Worm (Caenorhabditis elegans) whole organism, midembryonic: ENCODE results near the gene nhr-6.

Experiments
- T22C8.4 ChIP-seq: fragments of 200-800 bp; sonication (Bioruptor generic); IDR thresholded peaks from 2 replicates; pipeline ENCODE4 v1.3.6; 2022; ENCODE audit warnings: missing genetic modification characterization, missing compliant biosample characterization
- flt-1 ChIP-seq: fragments of 200-800 bp; sonication (Bioruptor generic); IDR thresholded peaks from 2 replicates; pipeline ENCODE4 v1.3.6; 2022; ENCODE audit warnings: missing genetic modification characterization, missing compliant biosample characterization
- ztf-23 ChIP-seq: fragments of 200-800 bp; sonication (Bioruptor generic); IDR thresholded peaks from 2 replicates; pipeline ENCODE4 v1.3.6; 2022; ENCODE audit warnings: missing genetic modification reagents, missing genetic modification characterization, missing compliant biosample characterization
- ztf-29 ChIP-seq: fragments of 200-800 bp; sonication (Bioruptor generic); IDR thresholded peaks from 2 replicates; pipeline ENCODE4 v1.3.6; 2022; ENCODE audit warnings: missing genetic modification reagents, missing genetic modification characterization, missing compliant biosample characterization

DNA sequence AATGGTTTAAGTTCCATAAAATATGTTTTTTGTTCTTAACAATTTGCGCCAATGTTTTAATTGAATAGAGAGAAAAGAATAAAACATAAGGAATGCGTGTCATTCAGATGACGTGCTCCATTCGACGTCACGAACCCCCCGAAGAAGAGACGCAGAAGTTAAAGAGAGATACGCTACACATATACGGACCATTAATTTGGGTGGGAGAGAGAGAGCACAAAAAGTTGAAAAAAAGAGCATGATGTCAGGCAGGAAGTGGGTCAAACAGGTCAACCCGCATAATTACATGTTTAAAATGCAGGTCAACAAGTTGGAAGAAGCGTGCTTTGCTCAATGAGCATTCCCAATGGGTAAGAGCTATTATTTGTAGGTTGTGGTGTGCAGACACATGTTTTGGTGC, 13.1 kb upstream of the nhr-6 start:
- no peak for TF ChIP-seq flt-1 (GFP tag; lab: Robert Waterston, UW)
- TF ChIP-seq T22C8.4, result no peak
- no peak for TF ChIP-seq ztf-23 (GFP tag; lab: Robert Waterston, UW)
- no peak for TF ChIP-seq ztf-29 (GFP tag; lab: Robert Waterston, UW)
